Worm (Caenorhabditis elegans) whole organism, late embryonic: ENCODE data around the gene sdz-35.

Experiments
- F13H6.1 ChIP-seq: sonication (generic microtip); optimal IDR thresholded peaks from 2 replicates; lab custom pipeline; 2016; ENCODE audit warnings: missing genetic modification characterization, missing compliant biosample characterization
- ama-1 ChIP-seq: fragments of 150-350 bp; optimal IDR thresholded peaks from 2 replicates; lab custom pipeline; 2014
- ceh-34 ChIP-seq: sonication (generic microtip); optimal IDR thresholded peaks from 2 replicates; lab custom pipeline; 2016; ENCODE audit warnings: mild to moderate bottlenecking, missing genetic modification characterization, missing compliant biosample characterization
- ceh-9 ChIP-seq: sonication (generic microtip); optimal IDR thresholded peaks from 2 replicates; lab custom pipeline; 2016; ENCODE audit warnings: mild to moderate bottlenecking, missing genetic modification characterization, inconsistent platforms, missing compliant biosample characterization
- elt-2 ChIP-seq: sonication (generic microtip); optimal IDR thresholded peaks from 2 replicates; lab custom pipeline; 2016; ENCODE audit warnings: missing genetic modification reagents, missing genetic modification characterization, missing compliant biosample characterization
- fkh-10 ChIP-seq: fragments of 150-350 bp; optimal IDR thresholded peaks from 2 replicates; lab custom pipeline; 2014; ENCODE audit warnings: missing biosample characterization, missing genetic modification reagents, missing genetic modification characterization
- hlh-15 ChIP-seq: sonication (generic microtip); optimal IDR thresholded peaks from 2 replicates; lab custom pipeline; 2016; ENCODE audit warnings: missing genetic modification characterization, missing compliant biosample characterization
- hlh-30 ChIP-seq: sonication (generic microtip); optimal IDR thresholded peaks from 2 replicates; lab custom pipeline; 2017; ENCODE audit warnings: antibody characterized with exemption, missing genetic modification characterization, missing compliant biosample characterization; ENCODE audit not compliant: insufficient read depth
- ref-2 ChIP-seq: sonication (generic microtip); optimal IDR thresholded peaks from 2 replicates; lab custom pipeline; 2016; ENCODE audit warnings: missing genetic modification characterization, missing compliant biosample characterization
- ttx-3 ChIP-seq: sonication (generic microtip); optimal IDR thresholded peaks from 2 replicates; lab custom pipeline; 2016; ENCODE audit warnings: missing genetic modification reagents, missing genetic modification characterization, missing compliant biosample characterization
- unc-55 ChIP-seq: sonication (generic microtip); optimal IDR thresholded peaks from 2 replicates; lab custom pipeline; 2017; ENCODE audit warnings: missing biosample characterization, missing genetic modification reagents, missing genetic modification characterization

ce11 chrII:3202519-3202918 is 6.1 kb downstream of the sdz-35 start, which contains the start of gene sri-53:
- no peak for TF ChIP-seq F13H6.1 (tag; lab: Kevin White, UChicago)
- TF ChIP-seq hlh-30 (tag; lab: Kevin White, UChicago), result no peak
- no peak for TF ChIP-seq unc-55
- no peak for TF ChIP-seq ceh-9 (tag; lab: Kevin White, UChicago)
- TF ChIP-seq fkh-10 (GFP tag; lab: Kevin White, UChicago), result no peak
- TF ChIP-seq elt-2, result no peak
- TF ChIP-seq ama-1 (lab: Kevin White, UChicago), result no peak
- no peak for TF ChIP-seq ttx-3
- no peak for TF ChIP-seq ref-2 (tag; lab: Kevin White, UChicago)
- TF ChIP-seq ceh-34, result no peak
- no peak for TF ChIP-seq hlh-15
